Worm (Caenorhabditis elegans) whole organism, L3 larva: ENCODE measurements around the gene fip-2.

Experiments
- egl-5 ChIP-seq: fragments of 150-350 bp; optimal IDR thresholded peaks from 2 replicates; lab custom pipeline; 2017; ENCODE audit warnings: missing biosample characterization, missing genetic modification reagents, missing genetic modification characterization, inconsistent platforms
- nhr-237 ChIP-seq: fragments of 150-350 bp; optimal IDR thresholded peaks from 2 replicates; lab custom pipeline; 2014; ENCODE audit warnings: missing biosample characterization, missing genetic modification characterization
- nhr-28 ChIP-seq: fragments of 150-350 bp; optimal IDR thresholded peaks from 2 replicates; lab custom pipeline; 2014; ENCODE audit warnings: missing biosample characterization, missing genetic modification characterization

DNA sequence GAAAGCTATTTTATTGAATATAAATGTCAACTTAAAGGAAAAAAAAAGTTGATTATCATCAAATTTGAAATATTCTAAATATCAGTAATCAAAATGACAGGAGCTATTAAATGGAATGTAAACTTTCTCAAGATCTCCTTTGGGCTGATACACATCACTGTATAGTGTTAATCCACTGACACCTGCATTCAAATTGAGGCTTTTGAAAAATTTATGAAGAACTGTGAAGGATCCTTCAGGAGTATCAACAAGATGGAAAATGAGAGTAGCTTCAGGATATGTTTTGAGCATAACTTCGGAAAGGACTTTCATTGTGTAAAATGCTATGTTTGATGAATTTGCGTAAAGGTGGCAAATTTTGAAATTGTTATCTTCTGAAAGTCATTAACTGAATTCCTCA lies 29.4 kb downstream of the fip-2 start:
- TF ChIP-seq nhr-28 (tag; lab: Kevin White, UChicago) (no peak), nhr-237 (no peak), egl-5 (tag; lab: Kevin White, UChicago) (no peak)
